Fruit fly (Drosophila melanogaster): ENCODE measurements around the gene CG10477.

The CG10477 gene

DNA sequence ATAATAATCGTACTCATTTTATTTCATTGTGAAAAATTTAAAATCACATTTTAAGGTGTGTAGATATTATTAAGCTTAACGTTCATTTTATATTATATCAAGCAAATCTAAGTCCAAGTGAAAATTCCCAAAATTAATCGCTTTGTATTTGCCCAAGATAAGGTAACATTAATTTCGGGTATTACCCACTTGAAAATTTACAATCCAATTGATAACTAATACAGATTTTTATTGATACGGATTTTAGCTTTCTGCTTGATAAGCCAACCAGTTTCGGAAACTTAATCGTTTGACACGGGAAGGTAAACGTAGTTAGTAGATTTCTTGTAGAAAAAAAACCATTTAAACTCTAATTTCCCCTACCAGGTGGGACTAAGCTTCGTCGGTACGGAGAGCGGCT is 1.4 kb downstream of the CG10477 start:
- TF ChIP-seq CG11617 (GFP tag; optimal IDR thresholded peaks at IDR 0.05) = no peak
- no peak for TF ChIP-seq CG7045 (GFP tag; optimal IDR thresholded peaks at IDR 0.05)
- TF ChIP-seq kay (GFP tag; ENCODE audit: borderline replicate concordance) = peak; percentile 25

DNA sequence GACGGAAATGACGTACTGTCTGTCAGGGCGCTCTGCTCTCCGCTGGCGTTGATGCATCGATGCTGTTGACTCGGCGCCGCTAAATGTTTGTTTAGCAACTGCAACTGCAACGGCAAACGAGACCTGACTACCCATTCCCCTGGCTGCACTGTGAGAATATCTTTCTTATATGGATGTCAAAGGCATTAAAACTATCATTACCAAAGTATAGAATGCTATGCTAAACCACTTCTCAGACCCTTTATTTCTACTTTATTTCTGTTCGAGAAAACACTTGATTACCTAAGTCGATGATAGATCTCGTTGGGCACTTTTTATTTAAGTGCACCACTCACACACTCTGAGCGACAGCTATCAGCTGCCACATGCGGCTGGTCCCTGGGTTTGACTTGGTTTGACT is 12.3 kb downstream of the CG10477 start:
- TF ChIP-seq CG14711 (tag; optimal IDR thresholded peaks at IDR 0.05) (no peak), cnc (optimal IDR thresholded peaks at IDR 0.05) (no peak), CG7045 (GFP tag; optimal IDR thresholded peaks at IDR 0.05) (no peak), CG7101 (tag; optimal IDR thresholded peaks at IDR 0.05) (no peak), Clk (GFP tag; optimal IDR thresholded peaks at IDR 0.05) (no peak), toe (GFP tag; optimal IDR thresholded peaks at IDR 0.05) (no peak), kay (GFP tag; ENCODE audit: borderline replicate concordance) (no peak), CG5204 (GFP tag; optimal IDR thresholded peaks at IDR 0.05) (no peak), CG33017 (tag; optimal IDR thresholded peaks at IDR 0.05) (no peak), tj (GFP tag; optimal IDR thresholded peaks at IDR 0.05) (no peak), Mnt (GFP tag; optimal IDR thresholded peaks at IDR 0.05) (no peak), CG12768 (GFP tag; optimal IDR thresholded peaks at IDR 0.05) (no peak), Hr96 (GFP tag; optimal IDR thresholded peaks at IDR 0.05) (no peak), CG11617 (GFP tag; optimal IDR thresholded peaks at IDR 0.05) (no peak)

DNA sequence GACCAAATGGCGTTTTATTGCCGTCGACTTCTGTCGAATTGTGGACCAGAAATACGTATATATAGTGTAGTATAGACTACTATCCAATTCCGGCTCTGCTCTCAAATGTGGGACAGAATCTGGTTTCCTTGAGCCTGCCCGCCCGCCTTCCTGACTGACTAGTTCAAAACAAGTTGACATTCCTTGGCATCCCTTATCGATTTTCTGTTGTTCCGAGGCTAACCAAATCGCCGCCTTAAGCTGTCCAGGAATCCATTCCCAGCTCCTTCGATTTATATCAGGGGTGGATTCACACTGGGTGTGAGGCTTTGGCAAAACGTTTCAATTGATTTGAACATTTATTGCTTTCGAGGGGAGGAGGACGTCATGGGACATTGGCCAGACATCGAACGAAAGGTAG is 21.5 kb downstream of the CG10477 start:
- TF ChIP-seq pad (GFP tag; optimal IDR thresholded peaks at IDR 0.05) (no peak), cic (GFP tag; optimal IDR thresholded peaks at IDR 0.05) (no peak), Hr96 (GFP tag; optimal IDR thresholded peaks at IDR 0.05) (no peak), CG11617 (GFP tag; optimal IDR thresholded peaks at IDR 0.05) (no peak), CG14711 (tag; optimal IDR thresholded peaks at IDR 0.05) (no peak), CG1620 (GFP tag; optimal IDR thresholded peaks at IDR 0.05) (no peak), CG12768 (GFP tag; optimal IDR thresholded peaks at IDR 0.05) (no peak), Clk (GFP tag; optimal IDR thresholded peaks at IDR 0.05) (no peak), tj (GFP tag; optimal IDR thresholded peaks at IDR 0.05) (no peak), Mnt (GFP tag; optimal IDR thresholded peaks at IDR 0.05) (no peak), CG7045 (GFP tag; optimal IDR thresholded peaks at IDR 0.05) (no peak), cnc (optimal IDR thresholded peaks at IDR 0.05) (no peak), toe (GFP tag; optimal IDR thresholded peaks at IDR 0.05) (no peak), ovo (GFP tag; optimal IDR thresholded peaks at IDR 0.05) (no peak), CG33017 (tag; optimal IDR thresholded peaks at IDR 0.05) (no peak), Crg-1 (GFP tag; optimal IDR thresholded peaks at IDR 0.05) (no peak), CG5204 (GFP tag; optimal IDR thresholded peaks at IDR 0.05) (no peak), CG7101 (tag; optimal IDR thresholded peaks at IDR 0.05) (no peak)

DNA sequence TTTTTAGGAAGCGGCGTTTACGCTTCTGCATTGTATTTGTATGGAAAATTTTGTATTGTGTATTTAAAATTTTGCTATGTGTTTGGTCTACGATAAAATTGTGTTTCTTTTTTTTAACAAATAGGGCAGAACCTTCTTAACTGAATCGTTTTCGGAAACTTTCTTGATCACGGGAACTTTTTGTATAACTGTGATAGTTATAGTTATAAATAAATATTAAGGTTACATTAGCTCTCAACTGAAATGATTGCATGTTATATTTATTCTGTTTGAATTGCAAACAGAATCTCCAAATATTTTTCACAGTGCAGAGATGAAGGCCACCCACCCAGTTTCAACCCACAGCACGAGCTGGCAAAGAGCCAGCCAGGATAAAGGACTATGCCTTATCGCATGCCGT is 23.5 kb downstream of the CG10477 start, which contains the start of gene alphaKap4:
Gene alphaKap4 (minus strand): TSS at position 101 of the 400 bp plus-strand sequence.
- TF ChIP-seq toe (GFP tag; optimal IDR thresholded peaks at IDR 0.05) (no peak), Clk (GFP tag; optimal IDR thresholded peaks at IDR 0.05) (no peak), CG1620 (GFP tag; optimal IDR thresholded peaks at IDR 0.05) (no peak), pad (GFP tag; optimal IDR thresholded peaks at IDR 0.05) (no peak), Crg-1 (GFP tag; optimal IDR thresholded peaks at IDR 0.05) (no peak)

DNA sequence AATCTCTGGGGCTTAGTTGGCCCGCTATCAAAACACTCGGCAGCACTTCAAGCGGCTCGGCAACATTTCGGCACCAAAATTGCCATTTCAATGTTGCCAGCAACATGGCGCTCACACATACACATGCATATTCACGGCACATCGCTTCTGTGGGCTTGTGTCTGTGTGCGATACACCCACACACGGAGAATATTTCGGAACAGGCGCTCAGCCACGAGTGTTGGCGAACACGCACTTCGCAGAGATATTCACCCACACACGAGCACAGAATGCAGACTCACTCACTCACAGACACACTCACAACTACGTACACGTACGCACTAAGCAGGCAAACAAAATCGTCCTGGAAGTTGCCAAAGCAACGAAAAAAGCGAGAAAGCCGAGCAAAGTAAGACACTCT is 33.5 kb downstream of the CG10477 start:
- TF ChIP-seq Mnt (GFP tag; optimal IDR thresholded peaks at IDR 0.05) (no peak), Crg-1 (GFP tag; optimal IDR thresholded peaks at IDR 0.05) (no peak), ovo (GFP tag; optimal IDR thresholded peaks at IDR 0.05) (no peak), cnc (optimal IDR thresholded peaks at IDR 0.05) (no peak), CG12768 (GFP tag; optimal IDR thresholded peaks at IDR 0.05) (no peak), cic (GFP tag; optimal IDR thresholded peaks at IDR 0.05) (no peak), bab1 (GFP tag; optimal IDR thresholded peaks at IDR 0.05) (no peak), Clk (GFP tag; optimal IDR thresholded peaks at IDR 0.05) (no peak), CG5204 (GFP tag; optimal IDR thresholded peaks at IDR 0.05) (no peak), tj (GFP tag; optimal IDR thresholded peaks at IDR 0.05) (no peak), toe (GFP tag; optimal IDR thresholded peaks at IDR 0.05) (no peak)

DNA sequence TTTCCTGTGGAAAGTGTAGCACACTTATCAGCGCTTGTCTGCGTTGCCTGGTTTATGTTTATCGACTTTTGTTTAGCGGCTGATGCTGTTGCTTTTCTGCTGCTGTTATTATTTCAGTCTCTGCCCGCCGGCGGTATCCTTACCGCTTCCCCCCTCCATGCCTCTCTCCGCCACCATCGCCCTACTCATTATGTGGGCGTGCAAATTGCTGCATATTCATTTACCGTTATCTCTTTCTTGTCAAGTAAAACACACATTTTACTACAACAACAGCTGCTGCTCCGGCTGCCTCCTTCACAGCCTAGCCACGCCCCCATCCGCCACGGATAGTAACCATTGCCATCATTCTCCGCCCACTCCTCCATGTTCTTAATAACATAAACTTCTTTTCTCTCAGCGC is 34.5 kb downstream of the CG10477 start:
- TF ChIP-seq CG7045 (GFP tag; optimal IDR thresholded peaks at IDR 0.05) = no peak
- TF ChIP-seq ovo (GFP tag; optimal IDR thresholded peaks at IDR 0.05) = no peak
- TF ChIP-seq Hr96 (GFP tag; optimal IDR thresholded peaks at IDR 0.05) = no peak
- no peak for TF ChIP-seq CG12768 (GFP tag; optimal IDR thresholded peaks at IDR 0.05)
- TF ChIP-seq CG33017 (tag; optimal IDR thresholded peaks at IDR 0.05) = no peak
- TF ChIP-seq CG1620 (GFP tag; optimal IDR thresholded peaks at IDR 0.05) = no peak
- TF ChIP-seq CG11617 (GFP tag; optimal IDR thresholded peaks at IDR 0.05) = no peak
- no peak for TF ChIP-seq kay (GFP tag; ENCODE audit: borderline replicate concordance)
- TF ChIP-seq cnc (optimal IDR thresholded peaks at IDR 0.05) = no peak
- no peak for TF ChIP-seq bab1 (GFP tag; optimal IDR thresholded peaks at IDR 0.05)
- TF ChIP-seq Crg-1 (GFP tag; optimal IDR thresholded peaks at IDR 0.05) = no peak
- TF ChIP-seq tj (GFP tag; optimal IDR thresholded peaks at IDR 0.05) = no peak
- TF ChIP-seq pad (GFP tag; optimal IDR thresholded peaks at IDR 0.05) = no peak
- no peak for TF ChIP-seq CG14711 (tag; optimal IDR thresholded peaks at IDR 0.05)
- TF ChIP-seq cic (GFP tag; optimal IDR thresholded peaks at IDR 0.05) = no peak
- TF ChIP-seq Mnt (GFP tag; optimal IDR thresholded peaks at IDR 0.05) = no peak
- no peak for TF ChIP-seq CG5204 (GFP tag; optimal IDR thresholded peaks at IDR 0.05)
- TF ChIP-seq CG7101 (tag; optimal IDR thresholded peaks at IDR 0.05) = no peak

DNA sequence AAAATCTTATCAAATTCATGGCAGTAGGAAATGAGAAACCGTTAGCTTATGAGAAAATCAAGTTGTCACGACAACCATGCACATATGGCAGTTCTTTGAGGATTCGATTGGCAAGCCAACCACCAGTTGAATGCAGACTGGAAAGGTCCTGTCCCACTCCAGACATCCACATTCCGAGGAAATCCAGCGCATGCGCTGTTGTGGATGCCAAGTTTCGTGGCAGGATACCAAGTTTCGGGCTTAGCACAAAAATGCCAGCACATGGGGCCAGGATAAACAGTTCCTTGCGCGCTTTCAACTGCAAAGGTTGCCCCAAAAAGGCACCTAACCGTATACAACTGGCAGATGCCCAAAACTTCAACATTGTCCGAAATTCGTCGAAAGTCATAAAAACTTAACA is 37.5 kb downstream of the CG10477 start, which contains the start of gene PVRAP:
Gene PVRAP (plus strand): TSS at position 273 of the 400 bp plus-strand sequence.
- TF ChIP-seq CG5204 (GFP tag; optimal IDR thresholded peaks at IDR 0.05) = no peak
- no peak for TF ChIP-seq Crg-1 (GFP tag; optimal IDR thresholded peaks at IDR 0.05)
- no peak for TF ChIP-seq Clk (GFP tag; optimal IDR thresholded peaks at IDR 0.05)
- no peak for TF ChIP-seq cnc (optimal IDR thresholded peaks at IDR 0.05)
- TF ChIP-seq CG7045 (GFP tag; optimal IDR thresholded peaks at IDR 0.05) = no peak
- TF ChIP-seq CG11617 (GFP tag; optimal IDR thresholded peaks at IDR 0.05) = no peak
- TF ChIP-seq Mnt (GFP tag; optimal IDR thresholded peaks at IDR 0.05) = no peak
- TF ChIP-seq ovo (GFP tag; optimal IDR thresholded peaks at IDR 0.05) = no peak
- no peak for TF ChIP-seq tj (GFP tag; optimal IDR thresholded peaks at IDR 0.05)
- no peak for TF ChIP-seq pad (GFP tag; optimal IDR thresholded peaks at IDR 0.05)
- TF ChIP-seq cic (GFP tag; optimal IDR thresholded peaks at IDR 0.05) = no peak
- no peak for TF ChIP-seq CG14711 (tag; optimal IDR thresholded peaks at IDR 0.05)
- TF ChIP-seq CG1620 (GFP tag; optimal IDR thresholded peaks at IDR 0.05) = no peak
- TF ChIP-seq CG7101 (tag; optimal IDR thresholded peaks at IDR 0.05) = no peak
